Worm (Caenorhabditis elegans): Measurements from ENCODE around the gene glr-6.

DNA sequence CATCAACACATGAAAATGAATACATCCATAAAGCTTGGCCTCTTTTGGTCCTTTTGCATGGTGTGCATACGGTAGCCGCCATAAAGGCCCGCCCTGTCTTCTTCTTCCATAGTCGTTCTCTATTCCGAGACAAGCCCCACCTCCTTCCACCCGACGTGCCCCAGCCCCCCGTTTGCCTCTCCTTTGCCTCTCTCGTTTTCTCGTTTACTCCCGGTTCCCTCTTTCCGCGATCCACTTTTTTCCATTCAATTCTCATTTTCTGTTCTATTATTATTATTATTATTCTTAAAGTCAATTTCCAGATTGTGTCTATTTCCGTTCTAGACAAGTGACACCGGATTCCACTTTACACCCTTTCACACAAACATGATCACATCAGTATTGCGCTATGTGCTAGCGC, 48.9 kb upstream of the glr-6 start, which contains the start of gene unc-6:
- TF ChIP-seq lsy-2 (tag; optimal IDR thresholded peaks at IDR 0.05) (no peak), elt-1 (tag; optimal IDR thresholded peaks at IDR 0.05; ENCODE audit: borderline replicate concordance, insufficient read depth) (no peak), pha-4 (tag; optimal IDR thresholded peaks at IDR 0.05) (no peak), ztf-11 (tag; optimal IDR thresholded peaks at IDR 0.05) (no peak), nhr-28 (tag; optimal IDR thresholded peaks at IDR 0.05) (no peak), elt-3 (tag; optimal IDR thresholded peaks at IDR 0.05) (no peak), nhr-12 (tag; optimal IDR thresholded peaks at IDR 0.05) (no peak), sptf-1 (tag; optimal IDR thresholded peaks at IDR 0.05) (no peak), unc-39 (tag; optimal IDR thresholded peaks at IDR 0.05) (no peak), lin-13 (tag; optimal IDR thresholded peaks at IDR 0.05) (no peak)
